Worm (Caenorhabditis elegans): ENCODE data around the gene B0416.2.
A peak's percentile ranks its signal among the peaks of the same experiment; 100 is the strongest.

The B0416.2 gene

DNA sequence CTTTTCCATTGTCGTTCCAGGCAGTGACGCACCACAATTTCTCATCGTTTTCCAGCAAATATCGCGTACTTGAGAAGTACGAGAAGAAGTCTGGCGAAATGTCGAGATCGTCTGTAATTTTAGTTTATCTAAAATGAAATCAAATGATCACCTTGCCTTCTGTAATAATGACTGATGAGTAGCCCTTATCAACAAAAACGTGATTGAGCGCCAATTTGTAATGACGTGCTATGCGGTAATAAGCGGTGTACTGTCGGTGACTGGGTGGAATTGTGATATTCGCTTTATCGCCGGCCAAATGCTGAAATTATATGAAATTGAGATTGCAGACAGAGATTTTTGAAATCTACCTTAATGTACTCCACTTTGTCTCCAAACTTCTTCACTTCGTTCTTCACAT, 3.5 kb upstream of the B0416.2 start:
- TF ChIP-seq lin-13 (GFP tag; optimal IDR thresholded peaks at IDR 0.05) (no peak), mxl-3 (GFP tag; optimal IDR thresholded peaks at IDR 0.05) (peak; percentile 37), lin-1 (GFP tag; IDR thresholded peaks at IDR 0.05) (no peak), hlh-11 (tag; optimal IDR thresholded peaks at IDR 0.05) (peak; percentile 31), tag-97 (GFP tag; IDR thresholded peaks at IDR 0.05) (no peak), hlh-30 (tag; optimal IDR thresholded peaks at IDR 0.05; ENCODE audit: insufficient read depth) (peak; percentile 27), snpc-1.2 (GFP tag; IDR thresholded peaks at IDR 0.05) (no peak), pqm-1 (tag; optimal IDR thresholded peaks at IDR 0.05) (peak; percentile 36), nhr-28 (tag; optimal IDR thresholded peaks at IDR 0.05) (peak; percentile 40), dmd-6 (GFP tag; IDR thresholded peaks at IDR 0.05) (peak; percentile 60), ceh-32 (tag; optimal IDR thresholded peaks at IDR 0.05; ENCODE audit: poor library complexity) (no peak), dve-1 (tag; optimal IDR thresholded peaks at IDR 0.05; ENCODE audit: insufficient read depth) (peak; percentile 38), ama-1 (optimal IDR thresholded peaks at IDR 0.05) (no peak), Y48G9A.11 (GFP tag; IDR thresholded peaks at IDR 0.05) (no peak)

- TF ChIP-seq zip-11 (GFP tag; IDR thresholded peaks at IDR 0.05): no peak
- TF ChIP-seq spr-1 (tag; optimal IDR thresholded peaks at IDR 0.05): no peak
- TF ChIP-seq daf-16 (GFP tag; optimal IDR thresholded peaks at IDR 0.05): no peak
- no peak for TF ChIP-seq daf-16 (tag; optimal IDR thresholded peaks at IDR 0.05)
- TF ChIP-seq tra-1 (GFP tag; IDR thresholded peaks at IDR 0.05): no peak
- no peak for TF ChIP-seq unc-62 (GFP tag; optimal IDR thresholded peaks at IDR 0.05 in 1 of 2)
- no peak for TF ChIP-seq unc-62 (tag; optimal IDR thresholded peaks at IDR 0.05)
- TF ChIP-seq unc-39 (tag; optimal IDR thresholded peaks at IDR 0.05): no peak
- TF ChIP-seq cey-2 (tag; optimal IDR thresholded peaks at IDR 0.05; ENCODE audit: borderline replicate concordance, insufficient read depth): no peak
- no peak for TF ChIP-seq rbr-2 (tag; optimal IDR thresholded peaks at IDR 0.05)
- peak; percentile 5 for TF ChIP-seq hlh-30 (tag; optimal IDR thresholded peaks at IDR 0.05; ENCODE audit: insufficient read depth)
- TF ChIP-seq R02D3.7 (tag; optimal IDR thresholded peaks at IDR 0.05): no peak
- TF ChIP-seq spr-3 (GFP tag; optimal IDR thresholded peaks at IDR 0.05): no peak
- TF ChIP-seq T26A8.4 (GFP tag; IDR thresholded peaks at IDR 0.05): no peak
- TF ChIP-seq Y105C5A.15 (GFP tag; IDR thresholded peaks at IDR 0.05): no peak
- TF ChIP-seq ces-1 (GFP tag; optimal IDR thresholded peaks at IDR 0.05): no peak
- no peak for TF ChIP-seq nhr-41 (GFP tag; IDR thresholded peaks at IDR 0.05)
- no peak for TF ChIP-seq lin-13 (GFP tag; optimal IDR thresholded peaks at IDR 0.05)
- TF ChIP-seq ama-1 (optimal IDR thresholded peaks at IDR 0.05): no peak
- TF ChIP-seq Y5F2A.4 (GFP tag; optimal IDR thresholded peaks at IDR 0.05): no peak
- TF ChIP-seq lin-15B (tag; optimal IDR thresholded peaks at IDR 0.05): no peak
- TF ChIP-seq nhr-76 (tag; optimal IDR thresholded peaks at IDR 0.05): no peak
- no peak for TF ChIP-seq ceh-62 (tag; optimal IDR thresholded peaks at IDR 0.05)
- no peak for TF ChIP-seq set-16 (GFP tag; IDR thresholded peaks at IDR 0.05)
- TF ChIP-seq egl-43 (GFP tag; IDR thresholded peaks at IDR 0.05): no peak
- TF ChIP-seq lsy-2 (tag; optimal IDR thresholded peaks at IDR 0.05): peak in 1 of 2 experiments; percentile 30
- TF ChIP-seq zip-2 (tag; optimal IDR thresholded peaks at IDR 0.05): no peak
- TF ChIP-seq php-3 (GFP tag; IDR thresholded peaks at IDR 0.05): 0 out of 2 replicates have a peak, but pooled peaks have one; percentile 6
- no peak for TF ChIP-seq nhr-10 (tag; optimal IDR thresholded peaks at IDR 0.05)
- TF ChIP-seq mxl-3 (GFP tag; optimal IDR thresholded peaks at IDR 0.05): no peak
- no peak for TF ChIP-seq sdz-12 (GFP tag; optimal IDR thresholded peaks at IDR 0.05)
- no peak for TF ChIP-seq nhr-237 (tag; optimal IDR thresholded peaks at IDR 0.05)
- TF ChIP-seq dpl-1 (GFP tag; optimal IDR thresholded peaks at IDR 0.05): peak; percentile 6
- TF ChIP-seq nhr-6 (tag; optimal IDR thresholded peaks at IDR 0.05): no peak
- peak; percentile 9 for TF ChIP-seq dve-1 (tag; optimal IDR thresholded peaks at IDR 0.05; ENCODE audit: insufficient read depth)
- no peak for TF ChIP-seq fkh-10 (GFP tag; optimal IDR thresholded peaks at IDR 0.05)
- TF ChIP-seq attf-4 (tag; optimal IDR thresholded peaks at IDR 0.05): no peak
- TF ChIP-seq snpc-1.2 (GFP tag; IDR thresholded peaks at IDR 0.05): no peak
- no peak for TF ChIP-seq ZK337.2 (GFP tag; IDR thresholded peaks at IDR 0.05)
- no peak for TF ChIP-seq zfp-2 (tag; optimal IDR thresholded peaks at IDR 0.05)
- TF ChIP-seq mxl-2 (GFP tag; conservative IDR thresholded peaks at IDR 0.05): no peak
- TF ChIP-seq mep-1 (tag; optimal IDR thresholded peaks at IDR 0.05): no peak
- no peak for TF ChIP-seq gei-8 (GFP tag; optimal IDR thresholded peaks at IDR 0.05)
Measured at ce11 chrX:9296591-9296990, 2.4 kb upstream of the B0416.2 start, which contains the start of gene gly-13. TSS of gene gly-13 (minus strand) at chrX:9296622.
